Worm (Caenorhabditis elegans): ENCODE data around the gene Y58A7A.4.

Y58A7A.4 gene

ce11 chrV:5090386-5090785, 5.6 kb upstream of the Y58A7A.4 start:
- no peak for TF ChIP-seq M03D4.4 (tag; optimal IDR thresholded peaks at IDR 0.05)

ce11 chrV:5089497-5090134, 4.8 kb upstream of the Y58A7A.4 start, which contains the start of gene glb-32:
glb-32 (minus strand) TSS chrV:5089547.
- TF ChIP-seq unc-39 (tag; optimal IDR thresholded peaks at IDR 0.05) (no peak), lsy-2 (tag; optimal IDR thresholded peaks at IDR 0.05) (no peak), nhr-2 (tag; optimal IDR thresholded peaks at IDR 0.05) (no peak), hlh-1 (tag; optimal IDR thresholded peaks at IDR 0.05) (no peak), elt-3 (tag; optimal IDR thresholded peaks at IDR 0.05) (no peak), drap-1 (GFP tag; optimal IDR thresholded peaks at IDR 0.05) (no peak), ham-2 (GFP tag; optimal IDR thresholded peaks at IDR 0.05) (no peak), tbx-8 (GFP tag; optimal IDR thresholded peaks at IDR 0.05) (no peak), ztf-11 (tag; optimal IDR thresholded peaks at IDR 0.05) (no peak), nhr-28 (tag; optimal IDR thresholded peaks at IDR 0.05) (no peak), lin-13 (tag; optimal IDR thresholded peaks at IDR 0.05) (no peak), cnd-1 (tag; optimal IDR thresholded peaks at IDR 0.05) (no peak), ces-1 (GFP tag; optimal IDR thresholded peaks at IDR 0.05) (no peak), flh-1 (GFP tag; optimal IDR thresholded peaks at IDR 0.05) (no peak), nhr-12 (tag; optimal IDR thresholded peaks at IDR 0.05) (no peak), unc-120 (tag; optimal IDR thresholded peaks at IDR 0.05; ENCODE audit: poor library complexity, severe bottlenecking) (no peak)

DNA sequence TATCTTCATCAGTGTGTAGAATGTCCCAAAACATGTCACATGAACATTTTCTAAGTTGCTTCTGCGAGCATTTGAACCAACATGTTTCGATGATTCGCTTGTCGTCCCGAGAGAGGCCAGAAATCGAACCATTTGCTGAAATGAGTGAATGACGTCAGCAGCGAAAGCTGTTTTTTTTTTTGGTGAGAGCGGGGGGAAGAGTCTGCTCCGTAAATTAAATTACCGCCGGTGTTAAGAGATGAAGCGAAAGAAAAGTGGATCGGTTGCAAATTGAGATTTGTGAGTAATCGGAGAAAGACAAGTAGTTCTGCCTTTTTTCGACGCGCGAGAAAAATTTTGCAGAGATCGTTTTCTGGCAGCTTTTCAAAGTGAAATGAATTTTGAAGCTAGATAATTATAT, 3.5 kb upstream of the Y58A7A.4 start:
- TF ChIP-seq ceh-39 (tag; optimal IDR thresholded peaks at IDR 0.05): no peak
- no peak for TF ChIP-seq hlh-1 (tag; optimal IDR thresholded peaks at IDR 0.05)
- no peak for TF ChIP-seq mab-5 (tag; optimal IDR thresholded peaks at IDR 0.05)
- no peak for TF ChIP-seq nhr-76 (tag; optimal IDR thresholded peaks at IDR 0.05)
- TF ChIP-seq blmp-1 (tag; optimal IDR thresholded peaks at IDR 0.05): no peak
- TF ChIP-seq ham-2 (GFP tag; optimal IDR thresholded peaks at IDR 0.05): no peak
- no peak for TF ChIP-seq nhr-2 (tag; optimal IDR thresholded peaks at IDR 0.05)
- no peak for TF ChIP-seq unc-120 (tag; optimal IDR thresholded peaks at IDR 0.05; ENCODE audit: poor library complexity, severe bottlenecking)
- TF ChIP-seq ceh-43 (GFP tag; optimal IDR thresholded peaks at IDR 0.05): no peak
- no peak for TF ChIP-seq unc-62 (GFP tag; optimal IDR thresholded peaks at IDR 0.05)
- no peak for TF ChIP-seq nhr-237 (tag; optimal IDR thresholded peaks at IDR 0.05)
- TF ChIP-seq nhr-12 (tag; optimal IDR thresholded peaks at IDR 0.05): no peak
- no peak for TF ChIP-seq zip-8 (tag; optimal IDR thresholded peaks at IDR 0.05)
- no peak for TF ChIP-seq M03D4.4 (tag; optimal IDR thresholded peaks at IDR 0.05)
- TF ChIP-seq lin-13 (tag; optimal IDR thresholded peaks at IDR 0.05): no peak
- no peak for TF ChIP-seq cnd-1 (tag; optimal IDR thresholded peaks at IDR 0.05)
- TF ChIP-seq elt-1 (tag; optimal IDR thresholded peaks at IDR 0.05; ENCODE audit: borderline replicate concordance, insufficient read depth): no peak
- TF ChIP-seq sptf-1 (tag; optimal IDR thresholded peaks at IDR 0.05): no peak
- TF ChIP-seq ztf-11 (tag; optimal IDR thresholded peaks at IDR 0.05): no peak
- no peak for TF ChIP-seq mep-1 (tag; optimal IDR thresholded peaks at IDR 0.05)

- TF ChIP-seq unc-39 (tag; optimal IDR thresholded peaks at IDR 0.05) (no peak), zip-8 (tag; optimal IDR thresholded peaks at IDR 0.05) (peak; percentile 15)
Measured at ce11 chrV:5086919-5087404, 2.2 kb upstream of the Y58A7A.4 start, which contains the start of gene Y58A7A.5. Y58A7A.5 (minus strand) TSS chrV:5086969.

ce11 chrV:5080853-5081338, 3.9 kb downstream of the Y58A7A.4 start, which contains the start of gene Y58A7A.3:
Y58A7A.3 (minus strand) TSS chrV:5080903.
- TF ChIP-seq unc-62 (GFP tag; optimal IDR thresholded peaks at IDR 0.05): no peak
- peak; percentile 86 for TF ChIP-seq elt-3 (tag; optimal IDR thresholded peaks at IDR 0.05)
- peak; percentile 1 for TF ChIP-seq zip-8 (tag; optimal IDR thresholded peaks at IDR 0.05)
- TF ChIP-seq sem-2 (GFP tag; optimal IDR thresholded peaks at IDR 0.05): no peak

ce11 chrV:5072082-5072481, 12.7 kb downstream of the Y58A7A.4 start, which contains the start of gene Y58A7A.2:
Y58A7A.2 (minus strand) TSS chrV:5072182.
- TF ChIP-seq tbx-8 (GFP tag; optimal IDR thresholded peaks at IDR 0.05): no peak
- TF ChIP-seq hlh-1 (tag; optimal IDR thresholded peaks at IDR 0.05): no peak
